Fruit fly (Drosophila melanogaster): ENCODE results near the gene bru1.

Gene bru1

dm6 chr2L:12194858-12195257 is 20.1 kb downstream of the bru1 start:
- TF ChIP-seq Sin3A (optimal IDR thresholded peaks at IDR 0.05) (no peak), h (optimal IDR thresholded peaks at IDR 0.05) (no peak), ttk (optimal IDR thresholded peaks at IDR 0.05) (no peak), Myc (optimal IDR thresholded peaks at IDR 0.05) (no peak), psq (optimal IDR thresholded peaks at IDR 0.05) (no peak), insv (optimal IDR thresholded peaks at IDR 0.05) (no peak)

- no peak for TF ChIP-seq Myc (optimal IDR thresholded peaks at IDR 0.05)
- TF ChIP-seq psq (optimal IDR thresholded peaks at IDR 0.05), result no peak
- TF ChIP-seq ttk (optimal IDR thresholded peaks at IDR 0.05), result no peak
- no peak for TF ChIP-seq Sin3A (optimal IDR thresholded peaks at IDR 0.05)
- no peak for TF ChIP-seq insv (optimal IDR thresholded peaks at IDR 0.05)
- TF ChIP-seq h (optimal IDR thresholded peaks at IDR 0.05), result no peak
These were observed 26.2 kb downstream of the bru1 start for dm6 chr2L:12200990-12201389.

- TF ChIP-seq h (optimal IDR thresholded peaks at IDR 0.05), result no peak
- no peak for TF ChIP-seq insv (optimal IDR thresholded peaks at IDR 0.05)
- no peak for TF ChIP-seq psq (optimal IDR thresholded peaks at IDR 0.05)
- TF ChIP-seq Sin3A (optimal IDR thresholded peaks at IDR 0.05), result no peak
- TF ChIP-seq ttk (optimal IDR thresholded peaks at IDR 0.05), result no peak
- no peak for TF ChIP-seq Myc (optimal IDR thresholded peaks at IDR 0.05)
These were observed 32.7 kb downstream of the bru1 start, which contains the start of gene CG31759 for dm6 chr2L:12207549-12207948. TSS of gene CG31759 (plus strand) at chr2L:12207709.

- TF ChIP-seq h (optimal IDR thresholded peaks at IDR 0.05) (no peak), insv (optimal IDR thresholded peaks at IDR 0.05) (no peak), psq (optimal IDR thresholded peaks at IDR 0.05) (no peak), ttk (optimal IDR thresholded peaks at IDR 0.05) (no peak), Myc (optimal IDR thresholded peaks at IDR 0.05) (no peak)
These were observed 68.0 kb downstream of the bru1 start for dm6 chr2L:12242780-12243179.

dm6 chr2L:12252287-12252686 is 77.5 kb downstream of the bru1 start:
- TF ChIP-seq insv (optimal IDR thresholded peaks at IDR 0.05) (no peak), Myc (optimal IDR thresholded peaks at IDR 0.05) (no peak), psq (optimal IDR thresholded peaks at IDR 0.05) (no peak), h (optimal IDR thresholded peaks at IDR 0.05) (no peak), Sin3A (optimal IDR thresholded peaks at IDR 0.05) (no peak), ttk (optimal IDR thresholded peaks at IDR 0.05) (no peak)

DNA sequence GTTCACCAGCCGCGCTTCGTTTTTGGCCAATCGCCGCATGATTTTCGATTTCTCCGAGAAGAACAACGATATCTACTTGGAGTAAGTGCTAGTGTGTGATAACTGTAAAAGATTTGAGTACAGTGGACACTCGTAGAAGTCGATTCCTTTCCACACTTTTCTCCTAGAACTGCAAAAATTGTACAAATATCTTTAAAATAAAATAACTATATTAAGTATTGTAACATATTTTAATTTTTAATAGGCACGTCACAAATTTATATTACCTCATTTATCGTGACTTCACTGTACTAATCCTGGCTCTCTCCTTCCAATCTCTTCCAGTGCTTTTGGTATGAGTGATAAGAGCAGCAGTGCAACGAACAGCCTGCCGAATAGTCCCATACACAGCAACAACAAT is 96.5 kb downstream of the bru1 start:
- TF ChIP-seq Sin3A (optimal IDR thresholded peaks at IDR 0.05) (no peak), Myc (optimal IDR thresholded peaks at IDR 0.05) (no peak), ttk (optimal IDR thresholded peaks at IDR 0.05) (no peak), insv (optimal IDR thresholded peaks at IDR 0.05) (no peak), h (optimal IDR thresholded peaks at IDR 0.05) (no peak), psq (optimal IDR thresholded peaks at IDR 0.05) (no peak)

DNA sequence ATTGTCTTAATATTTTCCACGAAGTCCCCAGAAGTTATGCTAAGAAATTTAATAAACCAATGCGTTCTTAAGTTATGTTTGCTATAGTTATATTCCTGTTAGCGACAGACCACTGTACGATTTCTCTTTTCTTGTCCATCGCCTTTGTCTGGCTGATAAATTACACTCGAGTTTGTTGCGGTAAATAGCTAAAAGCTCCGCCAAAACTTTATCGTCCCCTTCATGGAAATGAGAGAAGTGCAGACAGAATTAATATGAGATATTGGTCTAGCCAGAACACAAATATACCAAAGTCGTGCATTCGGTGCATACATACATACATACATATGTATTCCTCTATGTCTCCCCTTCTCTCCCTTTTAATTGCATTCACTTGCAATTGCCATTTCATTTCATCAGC is 97.6 kb downstream of the bru1 start:
- TF ChIP-seq Myc (optimal IDR thresholded peaks at IDR 0.05) (no peak), ttk (optimal IDR thresholded peaks at IDR 0.05) (no peak), insv (optimal IDR thresholded peaks at IDR 0.05) (no peak), h (optimal IDR thresholded peaks at IDR 0.05) (no peak), psq (optimal IDR thresholded peaks at IDR 0.05) (no peak), Sin3A (optimal IDR thresholded peaks at IDR 0.05) (no peak)

dm6 chr2L:12281133-12281532 is 106.3 kb downstream of the bru1 start:
- no peak for TF ChIP-seq Sin3A (optimal IDR thresholded peaks at IDR 0.05)
- no peak for TF ChIP-seq Myc (optimal IDR thresholded peaks at IDR 0.05)

DNA sequence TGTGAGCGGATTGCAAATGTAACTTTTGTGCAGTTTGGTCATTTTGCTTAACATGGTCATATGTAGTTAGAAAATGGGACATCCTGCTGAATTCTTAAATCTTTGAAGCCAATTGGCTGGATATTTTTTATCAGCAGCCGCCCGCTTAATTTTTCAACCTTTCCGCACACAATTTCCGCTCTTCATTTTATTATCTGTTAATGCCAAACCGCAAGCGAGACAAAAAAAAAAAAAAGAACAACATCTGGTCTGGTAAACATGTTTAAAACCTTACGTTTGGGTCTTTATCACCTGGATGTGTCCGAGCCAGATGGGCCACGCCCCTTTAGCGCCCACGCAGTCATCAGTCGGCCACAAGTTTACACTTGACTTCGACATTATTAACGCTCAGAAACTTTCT is 115.4 kb downstream of the bru1 start:
- no peak for TF ChIP-seq Sin3A (optimal IDR thresholded peaks at IDR 0.05)
- TF ChIP-seq h (optimal IDR thresholded peaks at IDR 0.05), result no peak
- no peak for TF ChIP-seq psq (optimal IDR thresholded peaks at IDR 0.05)
- no peak for TF ChIP-seq Myc (optimal IDR thresholded peaks at IDR 0.05)
- TF ChIP-seq ttk (optimal IDR thresholded peaks at IDR 0.05), result no peak
- no peak for TF ChIP-seq insv (optimal IDR thresholded peaks at IDR 0.05)

dm6 chr2L:12314838-12315237 is 140.0 kb downstream of the bru1 start:
- no peak for TF ChIP-seq Sin3A (optimal IDR thresholded peaks at IDR 0.05)
- TF ChIP-seq Myc (optimal IDR thresholded peaks at IDR 0.05), result no peak
- TF ChIP-seq psq (optimal IDR thresholded peaks at IDR 0.05), result no peak
- TF ChIP-seq h (optimal IDR thresholded peaks at IDR 0.05), result no peak
- no peak for TF ChIP-seq insv (optimal IDR thresholded peaks at IDR 0.05)
- no peak for TF ChIP-seq ttk (optimal IDR thresholded peaks at IDR 0.05)

dm6 chr2L:12337162-12337561 is 162.4 kb downstream of the bru1 start:
- TF ChIP-seq Sin3A (optimal IDR thresholded peaks at IDR 0.05) (no peak), ttk (optimal IDR thresholded peaks at IDR 0.05) (no peak), Myc (optimal IDR thresholded peaks at IDR 0.05) (no peak), insv (optimal IDR thresholded peaks at IDR 0.05) (no peak), psq (optimal IDR thresholded peaks at IDR 0.05) (no peak), h (optimal IDR thresholded peaks at IDR 0.05) (no peak)

- TF ChIP-seq ttk (optimal IDR thresholded peaks at IDR 0.05) (no peak), h (optimal IDR thresholded peaks at IDR 0.05) (no peak), insv (optimal IDR thresholded peaks at IDR 0.05) (no peak), Sin3A (optimal IDR thresholded peaks at IDR 0.05) (no peak), Myc (optimal IDR thresholded peaks at IDR 0.05) (no peak), psq (optimal IDR thresholded peaks at IDR 0.05) (no peak)
These were observed 163.7 kb downstream of the bru1 start, which contains the start of gene CG31862 for dm6 chr2L:12338548-12338947. TSS of gene CG31862 (plus strand) at chr2L:12338848.

DNA sequence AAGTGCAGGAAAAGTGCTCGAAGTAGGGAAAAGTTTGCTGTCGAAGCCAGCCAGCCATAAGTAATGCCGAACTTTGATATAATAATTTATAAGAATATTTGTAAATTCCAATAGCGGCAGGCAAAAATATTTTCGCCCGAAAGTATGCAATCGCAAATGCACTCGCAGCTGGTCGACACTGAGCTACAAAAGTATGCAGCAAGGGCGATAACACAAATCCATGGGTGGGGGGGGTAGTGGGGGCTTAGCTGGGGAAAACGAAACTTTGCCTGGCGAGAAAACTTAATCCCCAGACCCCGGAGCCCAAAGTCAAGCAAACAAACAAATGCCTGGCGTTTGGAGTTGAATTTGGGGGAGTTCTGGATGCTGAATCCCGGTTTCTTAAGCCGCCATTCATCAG is 166.9 kb downstream of the bru1 start:
- TF ChIP-seq Sin3A (optimal IDR thresholded peaks at IDR 0.05), result no peak

All from Kc167 (cell line).